Worm (Caenorhabditis elegans) whole organism, L2 larva: ENCODE measurements around the gene K08D12.8.

ENCODE experiments used
- ZK546.5 ChIP-seq: sonication (generic microtip); optimal IDR thresholded peaks from 2 replicates; lab custom pipeline; 2017; ENCODE audit warnings: missing biosample characterization, missing genetic modification characterization
- alr-1 ChIP-seq: fragments of 150-350 bp; optimal IDR thresholded peaks from 2 replicates; lab custom pipeline; 2014; ENCODE audit warnings: missing biosample characterization, missing genetic modification characterization
- elt-1 ChIP-seq: fragments of 150-350 bp; optimal IDR thresholded peaks from 2 replicates; lab custom pipeline; 2014; ENCODE audit warnings: missing biosample characterization, missing genetic modification characterization
- lin-11 ChIP-seq: fragments of 150-350 bp; sonication (generic microtip); optimal IDR thresholded peaks from 2 replicates; lab custom pipeline; 2014; ENCODE audit warnings: missing biosample characterization, missing genetic modification characterization, inconsistent platforms, mixed read lengths
- nhr-237 ChIP-seq: fragments of 150-350 bp; optimal IDR thresholded peaks from 2 replicates; lab custom pipeline; 2014; ENCODE audit warnings: missing biosample characterization, missing genetic modification characterization
- nhr-25 ChIP-seq: fragments of 150-350 bp; sonication (generic microtip); optimal IDR thresholded peaks from 3 replicates; lab custom pipeline; 2014; ENCODE audit warnings: missing biosample characterization, missing genetic modification characterization
- nhr-6 ChIP-seq: fragments of 150-350 bp; optimal IDR thresholded peaks from 2 replicates; lab custom pipeline; 2014; ENCODE audit warnings: missing biosample characterization, missing genetic modification characterization
- nhr-77 ChIP-seq: fragments of 150-350 bp; optimal IDR thresholded peaks from 2 replicates; lab custom pipeline; 2014; ENCODE audit warnings: missing biosample characterization, missing genetic modification characterization
- snpc-4 ChIP-seq: fragments of 150-350 bp; optimal IDR thresholded peaks from 2 replicates; lab custom pipeline; 2014; ENCODE audit warnings: missing biosample characterization, missing genetic modification characterization
- zag-1 ChIP-seq: fragments of 150-350 bp; optimal IDR thresholded peaks from 2 replicates; lab custom pipeline; 2014; ENCODE audit warnings: missing biosample characterization, missing genetic modification characterization
- ztf-11 ChIP-seq: sonication (generic microtip); optimal IDR thresholded peaks from 2 replicates; lab custom pipeline; 2017; ENCODE audit warnings: missing biosample characterization, missing genetic modification characterization

Gene K08D12.8

ce11 chrIV:1768288-1768687, 42.3 kb downstream of the K08D12.8 start, which contains the start of gene col-108:
col-108 (plus strand) TSS chrIV:1768588.
- no peak for TF ChIP-seq ZK546.5 (tag; lab: Kevin White, UChicago)
- no peak for TF ChIP-seq lin-11 (tag; lab: Kevin White, UChicago)
- TF ChIP-seq nhr-6 (tag; lab: Kevin White, UChicago): no peak
- no peak for TF ChIP-seq nhr-237 (tag; lab: Kevin White, UChicago)
- TF ChIP-seq nhr-25: no peak
- TF ChIP-seq, all 48 proteins: peak for 0

- TF ChIP-seq nhr-77 (tag; lab: Kevin White, UChicago) (no peak), alr-1 (tag; lab: Kevin White, UChicago) (no peak), nhr-6 (tag; lab: Kevin White, UChicago) (no peak), snpc-4 (tag; lab: Kevin White, UChicago) (no peak), zag-1 (tag; lab: Kevin White, UChicago) (no peak), elt-1 (tag; lab: Kevin White, UChicago) (no peak), ztf-11 (tag; lab: Kevin White, UChicago) (no peak)
Measured at ce11 chrIV:1769074-1769473, 43.1 kb downstream of the K08D12.8 start.

DNA sequence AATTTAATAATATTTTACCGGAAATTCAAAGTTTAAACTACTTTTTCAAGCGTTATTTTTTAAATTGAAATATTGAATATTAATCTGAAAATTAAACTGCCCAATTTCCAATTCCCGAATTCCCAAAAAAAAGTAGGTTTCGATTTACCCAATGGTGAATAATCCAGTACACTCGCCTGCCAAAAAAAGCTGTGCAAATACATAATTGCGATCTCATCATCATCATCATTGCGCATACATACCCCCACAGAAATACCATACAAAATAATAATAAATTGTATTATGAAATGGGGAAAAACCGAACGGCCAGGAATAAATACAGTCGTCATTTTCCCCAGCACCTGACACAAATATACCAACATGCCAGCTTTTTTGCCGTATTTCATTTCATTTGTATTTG, 45.9 kb downstream of the K08D12.8 start, which contains the start of gene Y41D4A.1:
Gene Y41D4A.1, plus strand, starts transcription at position 301 of the 400 bp plus-strand sequence.
- no peak for TF ChIP-seq snpc-4 (tag; lab: Kevin White, UChicago)
- TF ChIP-seq nhr-237 (tag; lab: Kevin White, UChicago): no peak
